Fruit fly (Drosophila melanogaster) whole organism, embryonic: ENCODE measurements around the gene eas.

ENCODE experiments used
- Abd-B ChIP-seq: fragments of 200-800 bp; sonication (Bioruptor generic); optimal IDR thresholded peaks from 2 replicates; lab custom pipeline; 2018; ENCODE audit warnings: missing biosample characterization, mild to moderate bottlenecking, missing genetic modification characterization, moderate library complexity
- Antp ChIP-seq: fragments of 200-800 bp; sonication (Bioruptor generic); optimal IDR thresholded peaks from 3 replicates; lab custom pipeline; 2016; ENCODE audit warnings: missing biosample characterization, missing genetic modification characterization
- C15 ChIP-seq: fragments of 200-800 bp; sonication (Bioruptor generic); IDR thresholded peaks from 3 replicates; pipeline ENCODE4 v1.3.6; 2022; ENCODE audit warnings: missing biosample characterization, missing genetic modification characterization
- CG1024 ChIP-seq: fragments of 200-800 bp; sonication (Bioruptor generic); IDR thresholded peaks from 2 replicates; pipeline ENCODE4 v1.3.6; 2022; ENCODE audit warnings: missing biosample characterization, missing genetic modification characterization
- CG10366 ChIP-seq: fragments of 200-800 bp; sonication (Bioruptor generic); IDR thresholded peaks from 2 replicates; pipeline ENCODE4 v1.3.6; 2022; ENCODE audit warnings: missing biosample characterization, missing genetic modification characterization
- CG10959 ChIP-seq: fragments of 200-800 bp; sonication (Bioruptor generic); IDR thresholded peaks from 2 replicates; pipeline ENCODE4 v1.3.6; 2022; ENCODE audit warnings: missing biosample characterization, missing genetic modification characterization
- CG10979 ChIP-seq: fragments of 200-800 bp; sonication (Bioruptor generic); optimal IDR thresholded peaks from 2 replicates; lab custom pipeline; 2018; ENCODE audit warnings: missing biosample characterization, mild to moderate bottlenecking, missing genetic modification characterization, moderate library complexity
- CG12104 ChIP-seq: fragments of 200-800 bp; sonication (Bioruptor generic); optimal IDR thresholded peaks from 3 replicates; lab custom pipeline; 2016; ENCODE audit warnings: missing biosample characterization, missing genetic modification characterization
- CG12155 ChIP-seq: fragments of 200-800 bp; sonication (Bioruptor generic); optimal IDR thresholded peaks from 3 replicates; lab custom pipeline; 2016; ENCODE audit warnings: missing biosample characterization, missing genetic modification characterization
- CG12659 ChIP-seq: fragments of 200-800 bp; sonication (Bioruptor generic); optimal IDR thresholded peaks from 3 replicates; lab custom pipeline; 2017; ENCODE audit warnings: mild to moderate bottlenecking, missing biosample characterization, missing genetic modification reagents, missing genetic modification characterization
- CG14667 ChIP-seq: fragments of 200-800 bp; sonication (Bioruptor generic); IDR thresholded peaks from 2 replicates; pipeline ENCODE4 v1.3.6; 2022; ENCODE audit warnings: missing biosample characterization, missing genetic modification characterization
- CG15073 ChIP-seq: fragments of 200-800 bp; sonication (Bioruptor generic); optimal IDR thresholded peaks from 2 replicates; lab custom pipeline; 2016; ENCODE audit warnings: missing biosample characterization, missing genetic modification characterization
- CG17328 ChIP-seq: fragments of 200-800 bp; sonication (Bioruptor generic); IDR thresholded peaks from 2 replicates; pipeline ENCODE4 v1.3.6; 2022; ENCODE audit warnings: missing biosample characterization, missing genetic modification characterization
- CG17568 ChIP-seq: fragments of 200-800 bp; sonication (Bioruptor generic); optimal IDR thresholded peaks from 2 replicates; lab custom pipeline; 2018; ENCODE audit warnings: missing biosample characterization, mild to moderate bottlenecking, missing genetic modification characterization, moderate library complexity
- CG17829 ChIP-seq: fragments of 200-800 bp; optimal IDR thresholded peaks from 2 replicates; lab custom pipeline; 2019; ENCODE audit warnings: missing biosample characterization, mild to moderate bottlenecking, missing genetic modification characterization, moderate library complexity
- CG1792 ChIP-seq: fragments of 200-800 bp; sonication (Bioruptor generic); optimal IDR thresholded peaks from 2 replicates; lab custom pipeline; 2016; ENCODE audit warnings: missing biosample characterization, missing genetic modification characterization
- CG18476 ChIP-seq: fragments of 200-800 bp; sonication (Bioruptor generic); optimal IDR thresholded peaks from 2 replicates; lab custom pipeline; 2016; ENCODE audit warnings: missing biosample characterization, mild to moderate bottlenecking, missing genetic modification characterization
- CG18599 ChIP-seq: fragments of 200-800 bp; sonication (Bioruptor generic); optimal IDR thresholded peaks from 3 replicates; lab custom pipeline; 2017; ENCODE audit warnings: missing biosample characterization, missing genetic modification characterization, mild to moderate bottlenecking, moderate library complexity, missing genetic modification reagents
- CG2712 ChIP-seq: fragments of 200-800 bp; optimal IDR thresholded peaks from 3 replicates; lab custom pipeline; 2019; ENCODE audit warnings: missing biosample characterization, mild to moderate bottlenecking, missing genetic modification characterization, moderate library complexity
- CG31365 ChIP-seq: fragments of 200-800 bp; sonication (Bioruptor generic); optimal IDR thresholded peaks from 2 replicates; lab custom pipeline; 2018; ENCODE audit warnings: missing biosample characterization, mild to moderate bottlenecking, missing genetic modification characterization
- CG3163 ChIP-seq: fragments of 200-800 bp; sonication (Bioruptor generic); optimal IDR thresholded peaks from 3 replicates; lab custom pipeline; 2016; ENCODE audit warnings: missing biosample characterization, missing genetic modification characterization
- CG32532 ChIP-seq: fragments of 200-800 bp; sonication (Bioruptor generic); IDR thresholded peaks from 2 replicates; pipeline ENCODE4 v1.3.6; 2022; ENCODE audit warnings: missing biosample characterization, missing genetic modification characterization
- CG33557 ChIP-seq: fragments of 200-800 bp; sonication (Bioruptor generic); optimal IDR thresholded peaks from 2 replicates; lab custom pipeline; 2019; ENCODE audit warnings: missing biosample characterization, mild to moderate bottlenecking, missing genetic modification characterization, moderate library complexity
- CG4707 ChIP-seq: fragments of 200-800 bp; sonication (Bioruptor generic); optimal IDR thresholded peaks from 2 replicates; lab custom pipeline; 2018; ENCODE audit warnings: missing biosample characterization, mild to moderate bottlenecking, missing genetic modification characterization, moderate library complexity
- CG6689 ChIP-seq: fragments of 200-800 bp; sonication (Bioruptor generic); IDR thresholded peaks from 2 replicates; pipeline ENCODE4 v1.3.6; 2022; ENCODE audit warnings: missing biosample characterization, missing genetic modification characterization
- CG7556 ChIP-seq: fragments of 200-800 bp; sonication (Bioruptor generic); optimal IDR thresholded peaks from 2 replicates; lab custom pipeline; 2017; ENCODE audit warnings: missing biosample characterization, mild to moderate bottlenecking, missing genetic modification characterization
- CG8924 ChIP-seq: fragments of 200-800 bp; optimal IDR thresholded peaks from 3 replicates; lab custom pipeline; 2019; ENCODE audit warnings: missing biosample characterization, mild to moderate bottlenecking, missing genetic modification characterization, moderate library complexity
- CkIIα-i1 ChIP-seq: fragments of 200-800 bp; sonication (Bioruptor generic); IDR thresholded peaks from 2 replicates; pipeline ENCODE4 v1.3.6; 2022; ENCODE audit warnings: missing biosample characterization, missing genetic modification characterization
- Gsc ChIP-seq: fragments of 200-800 bp; sonication (Bioruptor generic); IDR thresholded peaks from 2 replicates; pipeline ENCODE4 v1.3.6; 2022; ENCODE audit warnings: missing biosample characterization, missing genetic modification characterization
- Hsf ChIP-seq: fragments of 200-800 bp; sonication (Bioruptor generic); optimal IDR thresholded peaks from 3 replicates; lab custom pipeline; 2016; ENCODE audit warnings: missing biosample characterization, missing genetic modification characterization
- NC2β ChIP-seq: fragments of 200-800 bp; sonication (Bioruptor generic); optimal IDR thresholded peaks from 2 replicates; lab custom pipeline; 2016; ENCODE audit warnings: missing biosample characterization, missing genetic modification characterization
- Oaz ChIP-seq: fragments of 200-800 bp; sonication (Bioruptor generic); IDR thresholded peaks from 2 replicates; pipeline ENCODE4 v1.3.6; 2022; ENCODE audit warnings: missing biosample characterization, missing genetic modification characterization
- Ravus ChIP-seq: fragments of 200-800 bp; sonication (Bioruptor generic); IDR thresholded peaks from 2 replicates; pipeline ENCODE4 v1.3.6; 2022; ENCODE audit warnings: missing biosample characterization, missing genetic modification characterization
- Side ChIP-seq: fragments of 200-800 bp; sonication (Bioruptor generic); optimal IDR thresholded peaks from 2 replicates; lab custom pipeline; 2016; ENCODE audit warnings: missing biosample characterization, missing genetic modification characterization
- Tbp ChIP-seq: fragments of >200 bp; optimal IDR thresholded peaks from 2 replicates; lab custom pipeline; 2018; ENCODE audit warnings: missing biosample characterization, missing genetic modification characterization
- bigmax ChIP-seq: fragments of 200-800 bp; sonication (Bioruptor generic); optimal IDR thresholded peaks from 2 replicates; lab custom pipeline; 2018; ENCODE audit warnings: missing biosample characterization, mild to moderate bottlenecking, missing genetic modification characterization
- cad ChIP-seq: fragments of >200 bp; optimal IDR thresholded peaks from 2 replicates; lab custom pipeline; 2017; ENCODE audit warnings: missing biosample characterization, missing genetic modification characterization
- crol ChIP-seq: fragments of 200-800 bp; sonication (Bioruptor generic); IDR thresholded peaks from 2 replicates; pipeline ENCODE4 v1.3.6; 2022; ENCODE audit warnings: missing biosample characterization, missing genetic modification characterization
- crp ChIP-seq, 2 experiments: fragments of 200-800 bp; sonication (Bioruptor generic); optimal IDR thresholded peaks; 2 replicates in 1 of 2; 3 replicates in 1 of 2; lab custom pipeline; 2017; ENCODE audit warnings: missing biosample characterization in 2 of 2, missing genetic modification characterization in 2 of 2, mild to moderate bottlenecking in 1 of 2, moderate library complexity in 1 of 2
- disco-r ChIP-seq: fragments of 200-800 bp; sonication (Bioruptor generic); optimal IDR thresholded peaks from 2 replicates; lab custom pipeline; 2016; ENCODE audit warnings: missing biosample characterization, missing genetic modification characterization
- dm ChIP-seq: fragments of 200-800 bp; sonication (Bioruptor generic); optimal IDR thresholded peaks from 3 replicates; lab custom pipeline; 2016; ENCODE audit warnings: missing biosample characterization, missing genetic modification characterization
- dysf ChIP-seq: fragments of 200-800 bp; sonication (Bioruptor generic); IDR thresholded peaks from 3 replicates; pipeline ENCODE4 v1.3.6; 2022; ENCODE audit warnings: missing biosample characterization, missing genetic modification characterization
- esg ChIP-seq: fragments of 200-800 bp; sonication (Bioruptor generic); conservative IDR thresholded peaks from 2 replicates; pipeline ENCODE4 v1.3.6; 2022; ENCODE audit warnings: missing biosample characterization, missing genetic modification characterization
- eve ChIP-seq, 2 experiments: fragments of >200 bp; optimal IDR thresholded peaks; 2 replicates each; lab custom pipeline; 2017; ENCODE audit warnings: missing biosample characterization in 2 of 2, missing genetic modification characterization in 2 of 2
- gcm ChIP-seq: fragments of 200-800 bp; sonication (Bioruptor generic); optimal IDR thresholded peaks from 2 replicates; lab custom pipeline; 2019; ENCODE audit warnings: missing biosample characterization, mild to moderate bottlenecking, missing genetic modification characterization, moderate library complexity
- gem ChIP-seq: fragments of 200-800 bp; sonication (Bioruptor generic); optimal IDR thresholded peaks from 2 replicates; lab custom pipeline; 2019; ENCODE audit warnings: missing biosample characterization, mild to moderate bottlenecking, missing genetic modification characterization, moderate library complexity
- grn ChIP-seq: fragments of 200-800 bp; sonication (Bioruptor generic); optimal IDR thresholded peaks from 3 replicates; lab custom pipeline; 2017; ENCODE audit warnings: missing biosample characterization, missing genetic modification characterization
- jigr1 ChIP-seq: fragments of 200-800 bp; sonication (Bioruptor generic); IDR thresholded peaks from 3 replicates; pipeline ENCODE4 v1.3.6; 2022; ENCODE audit warnings: missing biosample characterization, missing genetic modification characterization
- peb ChIP-seq: fragments of 200-800 bp; sonication (Bioruptor generic); IDR thresholded peaks from 2 replicates; pipeline ENCODE4 v1.3.6; 2022; ENCODE audit warnings: missing biosample characterization, missing genetic modification characterization
- sima ChIP-seq: fragments of 200-800 bp; sonication (Bioruptor generic); optimal IDR thresholded peaks from 2 replicates; lab custom pipeline; 2016; ENCODE audit warnings: missing biosample characterization, missing genetic modification characterization
- slbo ChIP-seq: fragments of 200-800 bp; sonication (Bioruptor generic); IDR thresholded peaks from 2 replicates; pipeline ENCODE4 v1.3.6; 2022; ENCODE audit warnings: missing biosample characterization, missing genetic modification characterization
- vfl ChIP-seq: fragments of 200-800 bp; sonication (Bioruptor generic); optimal IDR thresholded peaks from 2 replicates; lab custom pipeline; 2016; ENCODE audit warnings: missing biosample characterization, missing genetic modification characterization
- wek ChIP-seq: fragments of 200-800 bp; sonication (Bioruptor generic); optimal IDR thresholded peaks from 3 replicates; lab custom pipeline; 2018; ENCODE audit warnings: missing biosample characterization, mild to moderate bottlenecking, missing genetic modification characterization, moderate library complexity

Gene eas

dm6 chrX:16285186-16285585 lies 7.1 kb downstream of the eas start (continued):
- TF ChIP-seq CG4707 (GFP tag; lab: Kevin White, UChicago) = no peak
- no peak for TF ChIP-seq CG1024 (GFP tag; lab: Robert Waterston, UW)
- TF ChIP-seq CG18476 (GFP tag; lab: Kevin White, UChicago) = no peak
- TF ChIP-seq CG17568 (GFP tag; lab: Kevin White, UChicago) = no peak
- TF ChIP-seq cad = no peak
- TF ChIP-seq jigr1 (GFP tag; lab: Robert Waterston, UW) = no peak
- no peak for TF ChIP-seq Gsc (GFP tag; lab: Robert Waterston, UW)
- no peak for TF ChIP-seq CG6689 (GFP tag; lab: Robert Waterston, UW)
- TF ChIP-seq C15 (GFP tag; lab: Robert Waterston, UW) = no peak
- no peak for TF ChIP-seq Antp (GFP tag; lab: Kevin White, UChicago)
- no peak for TF ChIP-seq NC2β (GFP tag; lab: Kevin White, UChicago)
- peak; percentile 34 for TF ChIP-seq CG7556 (GFP tag; lab: Kevin White, UChicago)
- no peak for TF ChIP-seq crol (GFP tag; lab: Robert Waterston, UW)
- peak; percentile 50 for TF ChIP-seq CG2712
- no peak for TF ChIP-seq disco-r (GFP tag; lab: Kevin White, UChicago)
- no peak for TF ChIP-seq Abd-B (GFP tag; lab: Kevin White, UChicago)
- TF ChIP-seq CkIIα-i1 (GFP tag; lab: Robert Waterston, UW) = no peak
- TF ChIP-seq sima (GFP tag; lab: Kevin White, UChicago) = no peak
- no peak for TF ChIP-seq CG31365 (tag; lab: Kevin White, UChicago)
- TF ChIP-seq CG14667 (GFP tag; lab: Robert Waterston, UW) = no peak
- TF ChIP-seq Hsf (GFP tag; lab: Kevin White, UChicago) = peak; percentile 16
- TF ChIP-seq CG10979 (tag; lab: Kevin White, UChicago) = peak; percentile 21
- TF ChIP-seq grn (GFP tag; lab: Kevin White, UChicago) = no peak
- TF ChIP-seq CG12659 (GFP tag; lab: Kevin White, UChicago) = peak; percentile 6
- peak; percentile 55 for TF ChIP-seq slbo
- TF ChIP-seq esg (GFP tag; lab: Robert Waterston, UW) = 0 out of 2 replicates have a peak, but pooled peaks have one; percentile 9
- 0 out of 3 replicates have a peak, but pooled peaks have one; percentile 13 for TF ChIP-seq dysf (GFP tag; lab: Robert Waterston, UW)
- TF ChIP-seq CG12155 (GFP tag; lab: Kevin White, UChicago) = no peak
- no peak for TF ChIP-seq CG33557 (GFP tag; lab: Kevin White, UChicago)
- no peak for TF ChIP-seq vfl (GFP tag; lab: Kevin White, UChicago)
- no peak for TF ChIP-seq CG8924 (tag; lab: Kevin White, UChicago)
- TF ChIP-seq bigmax = no peak
- TF ChIP-seq dm (GFP tag; lab: Kevin White, UChicago) = no peak
- peak; percentile 4 for TF ChIP-seq gcm (GFP tag; lab: Kevin White, UChicago)
- TF ChIP-seq peb (GFP tag; lab: Robert Waterston, UW) = no peak
- peak; percentile 12 for TF ChIP-seq CG18599 (GFP tag; lab: Kevin White, UChicago)
- peak; percentile 14 for TF ChIP-seq CG17829 (tag; lab: Kevin White, UChicago)
- TF ChIP-seq CG3163 (GFP tag; lab: Kevin White, UChicago) = no peak
- TF ChIP-seq CG17328 (GFP tag; lab: Robert Waterston, UW) = 0 out of 2 replicates have a peak, but pooled peaks have one; percentile 15
- TF ChIP-seq crp (GFP tag; optimal IDR thresholded peaks at IDR 0.05; lab: Kevin White, UChicago) = no peak
- TF ChIP-seq CG12104 (GFP tag; lab: Kevin White, UChicago) = peak; percentile 6
- no peak for TF ChIP-seq Tbp (GFP tag; lab: Kevin White, UChicago)
- no peak for TF ChIP-seq wek (GFP tag; lab: Kevin White, UChicago)
- no peak for TF ChIP-seq Ravus (GFP tag; lab: Robert Waterston, UW)
- TF ChIP-seq eve (GFP tag; optimal IDR thresholded peaks at IDR 0.05; lab: Kevin White, UChicago) = no peak
- no peak for TF ChIP-seq Oaz (GFP tag; lab: Robert Waterston, UW)
- TF ChIP-seq CG15073 (GFP tag; lab: Kevin White, UChicago) = no peak
- peak; percentile 19; the same call in 1 of the 2 replicates for TF ChIP-seq CG32532 (GFP tag; lab: Robert Waterston, UW)
- TF ChIP-seq CG1792 (GFP tag; lab: Kevin White, UChicago) = no peak
- TF ChIP-seq gem = peak; percentile 65
- no peak for TF ChIP-seq Side (GFP tag; lab: Kevin White, UChicago)
- peak; percentile 14; the same call in 1 of the 2 replicates for TF ChIP-seq CG10366 (GFP tag; lab: Robert Waterston, UW)
- TF ChIP-seq CG10959 = no peak
